Worm (Caenorhabditis elegans) whole organism, midembryonic: ENCODE data around the gene epac-1.
"Not testable (repeated sequence)": the region's sequence is repeated elsewhere in the genome, so short reads cannot be mapped to it uniquely, and the experiment has no call there.

Experiments
- T22C8.4 ChIP-seq: fragments of 200-800 bp; sonication (Bioruptor generic); IDR thresholded peaks from 2 replicates; pipeline ENCODE4 v1.3.6; 2022; ENCODE audit warnings: missing genetic modification characterization, missing compliant biosample characterization
- cog-1 ChIP-seq: sonication (generic microtip); optimal IDR thresholded peaks from 2 replicates; lab custom pipeline; 2016; ENCODE audit warnings: missing genetic modification characterization, missing compliant biosample characterization
- flt-1 ChIP-seq: fragments of 200-800 bp; sonication (Bioruptor generic); IDR thresholded peaks from 2 replicates; pipeline ENCODE4 v1.3.6; 2022; ENCODE audit warnings: missing genetic modification characterization, missing compliant biosample characterization
- klf-2 ChIP-seq: fragments of 200-800 bp; sonication (Bioruptor generic); conservative IDR thresholded peaks from 2 replicates; pipeline ENCODE4 v1.3.6; 2022; ENCODE audit warnings: missing genetic modification reagents, missing genetic modification characterization, missing compliant biosample characterization
- med-1 ChIP-seq: sonication (generic microtip); optimal IDR thresholded peaks from 2 replicates; lab custom pipeline; 2017; ENCODE audit warnings: missing genetic modification characterization, mild to moderate bottlenecking, missing compliant biosample characterization, antibody characterized with exemption, missing genetic modification reagents; ENCODE audit not compliant: insufficient read depth
- ref-1 ChIP-seq: fragments of 200-800 bp; sonication (Bioruptor generic); conservative IDR thresholded peaks from 2 replicates; pipeline ENCODE4 v1.3.6; 2022; ENCODE audit warnings: missing genetic modification reagents, missing genetic modification characterization, missing compliant biosample characterization
- tab-1 ChIP-seq: fragments of 200-800 bp; sonication (Bioruptor generic); IDR thresholded peaks from 2 replicates; pipeline ENCODE4 v1.3.6; 2022; ENCODE audit warnings: missing genetic modification characterization, missing compliant biosample characterization
- ztf-23 ChIP-seq: fragments of 200-800 bp; sonication (Bioruptor generic); IDR thresholded peaks from 2 replicates; pipeline ENCODE4 v1.3.6; 2022; ENCODE audit warnings: missing genetic modification reagents, missing genetic modification characterization, missing compliant biosample characterization
- ztf-29 ChIP-seq: fragments of 200-800 bp; sonication (Bioruptor generic); IDR thresholded peaks from 2 replicates; pipeline ENCODE4 v1.3.6; 2022; ENCODE audit warnings: missing genetic modification reagents, missing genetic modification characterization, missing compliant biosample characterization

epac-1 gene

ce11 chrIII:10216585-10217278, 27.7 kb downstream of the epac-1 start, which contains the start of gene cts-1:
Gene cts-1 (minus strand): TSS chrIII:10216635.
- TF ChIP-seq cog-1 (tag; lab: Kevin White, UChicago): peak; percentile 19
- TF ChIP-seq T22C8.4 (GFP tag; lab: Robert Waterston, UW): no peak

- TF ChIP-seq ztf-29 (GFP tag; lab: Robert Waterston, UW) (no peak), cog-1 (tag; lab: Kevin White, UChicago) (no peak), ztf-23 (GFP tag; lab: Robert Waterston, UW) (no peak), med-1 (GFP tag; lab: Kevin White, UChicago) (no peak), T22C8.4 (GFP tag; lab: Robert Waterston, UW) (no peak), flt-1 (GFP tag; lab: Robert Waterston, UW) (no peak), tab-1 (GFP tag; lab: Robert Waterston, UW) (no peak), ref-1 (GFP tag; lab: Robert Waterston, UW) (no peak)
These were observed 29.6 kb downstream of the epac-1 start, which contains the start of the genes rde-4 and cox-14 for ce11 chrIII:10218587-10218986. Gene rde-4 (minus strand): TSS chrIII:10218646. Gene cox-14 (plus strand): TSS chrIII:10218942.

ce11 chrIII:10221860-10222259, 32.8 kb downstream of the epac-1 start, which contains the start of gene Y70G10A.4:
Gene Y70G10A.4 (plus strand): TSS chrIII:10222160.
- not testable (repeated sequence) for TF ChIP-seq flt-1, ref-1, ztf-23 (GFP tag; lab: Robert Waterston, UW)

ce11 chrIII:10231641-10232040, 42.6 kb downstream of the epac-1 start:
- TF ChIP-seq med-1 (GFP tag; lab: Kevin White, UChicago) (no peak), tab-1 (GFP tag; lab: Robert Waterston, UW) (no peak), flt-1 (GFP tag; lab: Robert Waterston, UW) (no peak), ztf-23 (GFP tag; lab: Robert Waterston, UW) (no peak), ztf-29 (GFP tag; lab: Robert Waterston, UW) (no peak), cog-1 (tag; lab: Kevin White, UChicago) (no peak), ref-1 (GFP tag; lab: Robert Waterston, UW) (no peak), T22C8.4 (GFP tag; lab: Robert Waterston, UW) (no peak), klf-2 (GFP tag; lab: Robert Waterston, UW) (no peak)

- TF ChIP-seq med-1 (GFP tag; lab: Kevin White, UChicago): no peak
- TF ChIP-seq cog-1 (tag; lab: Kevin White, UChicago): no peak
- no peak for TF ChIP-seq ztf-29 (GFP tag; lab: Robert Waterston, UW)
- no peak for TF ChIP-seq klf-2 (GFP tag; lab: Robert Waterston, UW)
- no peak for TF ChIP-seq T22C8.4 (GFP tag; lab: Robert Waterston, UW)
- no peak for TF ChIP-seq flt-1 (GFP tag; lab: Robert Waterston, UW)
- no peak for TF ChIP-seq ref-1 (GFP tag; lab: Robert Waterston, UW)
- no peak for TF ChIP-seq ztf-23 (GFP tag; lab: Robert Waterston, UW)
- TF ChIP-seq tab-1 (GFP tag; lab: Robert Waterston, UW): no peak
These were observed 45.0 kb downstream of the epac-1 start, which contains the start of gene paml-1 for ce11 chrIII:10233979-10234378. Gene paml-1 (minus strand): TSS chrIII:10234079.

- TF ChIP-seq ztf-23 (GFP tag; lab: Robert Waterston, UW) (no peak), flt-1 (GFP tag; lab: Robert Waterston, UW) (no peak), T22C8.4 (GFP tag; lab: Robert Waterston, UW) (no peak), cog-1 (tag; lab: Kevin White, UChicago) (no peak), klf-2 (GFP tag; lab: Robert Waterston, UW) (no peak), tab-1 (GFP tag; lab: Robert Waterston, UW) (no peak), ztf-29 (GFP tag; lab: Robert Waterston, UW) (no peak), ref-1 (GFP tag; lab: Robert Waterston, UW) (no peak), med-1 (GFP tag; lab: Kevin White, UChicago) (no peak)
These were observed 47.4 kb downstream of the epac-1 start for ce11 chrIII:10236291-10236871.

ce11 chrIII:10238448-10239154, 49.6 kb downstream of the epac-1 start, which contains the start of gene Y70G10A.3:
Gene Y70G10A.3 (plus strand): TSS chrIII:10239104.
- TF ChIP-seq ztf-29 (GFP tag; lab: Robert Waterston, UW) (no peak), ref-1 (GFP tag; lab: Robert Waterston, UW) (no peak), klf-2 (GFP tag; lab: Robert Waterston, UW) (no peak)

ce11 chrIII:10240073-10240472, 51.1 kb downstream of the epac-1 start:
- no peak for TF ChIP-seq cog-1 (tag; lab: Kevin White, UChicago)
- TF ChIP-seq ref-1 (GFP tag; lab: Robert Waterston, UW): no peak
- TF ChIP-seq flt-1 (GFP tag; lab: Robert Waterston, UW): no peak
- TF ChIP-seq tab-1 (GFP tag; lab: Robert Waterston, UW): no peak
- no peak for TF ChIP-seq ztf-23 (GFP tag; lab: Robert Waterston, UW)
- no peak for TF ChIP-seq ztf-29 (GFP tag; lab: Robert Waterston, UW)
- TF ChIP-seq klf-2 (GFP tag; lab: Robert Waterston, UW): no peak
- no peak for TF ChIP-seq T22C8.4 (GFP tag; lab: Robert Waterston, UW)
- TF ChIP-seq med-1 (GFP tag; lab: Kevin White, UChicago): no peak
